Fruit fly (Drosophila melanogaster) whole organism, adult: Measurements from ENCODE around the gene CG13784.

Experiments used
- CG11617 ChIP-seq: fragments of 200-800 bp; sonication (Bioruptor generic); optimal IDR thresholded peaks from 2 replicates; lab custom pipeline; 2017; ENCODE audit warnings: mild to moderate bottlenecking, missing biosample characterization, missing genetic modification reagents, missing genetic modification characterization
- CG12768 ChIP-seq: fragments of 200-800 bp; sonication (Bioruptor generic); optimal IDR thresholded peaks from 2 replicates; lab custom pipeline; 2017; ENCODE audit warnings: missing biosample characterization, missing genetic modification characterization, mild to moderate bottlenecking, moderate library complexity, missing genetic modification reagents
- CG1620 ChIP-seq: fragments of 200-800 bp; sonication (Bioruptor generic); optimal IDR thresholded peaks from 2 replicates; lab custom pipeline; 2016; ENCODE audit warnings: missing biosample characterization, missing genetic modification characterization
- CG33017 ChIP-seq: fragments of 200-800 bp; sonication (Bioruptor generic); optimal IDR thresholded peaks from 2 replicates; lab custom pipeline; 2018; ENCODE audit warnings: missing biosample characterization, mild to moderate bottlenecking, missing genetic modification characterization, moderate library complexity
- CG5204 ChIP-seq: fragments of 200-800 bp; sonication (Bioruptor generic); optimal IDR thresholded peaks from 2 replicates; lab custom pipeline; 2016; ENCODE audit warnings: missing biosample characterization, missing genetic modification characterization
- Clk ChIP-seq: fragments of 200-800 bp; sonication (Bioruptor generic); optimal IDR thresholded peaks from 2 replicates; lab custom pipeline; 2017; ENCODE audit warnings: missing biosample characterization, missing genetic modification characterization
- Crg-1 ChIP-seq: fragments of 200-800 bp; sonication (Bioruptor generic); optimal IDR thresholded peaks from 2 replicates; lab custom pipeline; 2016; ENCODE audit warnings: missing biosample characterization, missing genetic modification characterization
- Hr96 ChIP-seq: fragments of 200-800 bp; sonication (Bioruptor generic); optimal IDR thresholded peaks from 2 replicates; lab custom pipeline; 2016; ENCODE audit warnings: missing biosample characterization, missing genetic modification characterization
- Mnt ChIP-seq: fragments of 200-800 bp; sonication (Bioruptor generic); optimal IDR thresholded peaks from 2 replicates; lab custom pipeline; 2016; ENCODE audit warnings: missing biosample characterization, mild to moderate bottlenecking, missing genetic modification characterization
- cnc ChIP-seq, 2 experiments: fragments of >200 bp; optimal IDR thresholded peaks; 2 replicates each; lab custom pipeline; 2017
- ovo ChIP-seq: fragments of 200-800 bp; sonication (Bioruptor generic); optimal IDR thresholded peaks from 2 replicates; lab custom pipeline; 2016; ENCODE audit warnings: missing biosample characterization, missing genetic modification characterization
- pad ChIP-seq: fragments of 200-800 bp; sonication (Bioruptor generic); optimal IDR thresholded peaks from 3 replicates; lab custom pipeline; 2017; ENCODE audit warnings: missing biosample characterization, missing genetic modification characterization, mild to moderate bottlenecking, moderate library complexity, missing genetic modification reagents
- tj ChIP-seq: fragments of 200-800 bp; sonication (Bioruptor generic); optimal IDR thresholded peaks from 3 replicates; lab custom pipeline; 2017; ENCODE audit warnings: missing biosample characterization, mild to moderate bottlenecking, missing genetic modification characterization, moderate library complexity
- toe ChIP-seq: fragments of 200-800 bp; sonication (Bioruptor generic); optimal IDR thresholded peaks from 2 replicates; lab custom pipeline; 2016; ENCODE audit warnings: missing biosample characterization, missing genetic modification characterization

DNA sequence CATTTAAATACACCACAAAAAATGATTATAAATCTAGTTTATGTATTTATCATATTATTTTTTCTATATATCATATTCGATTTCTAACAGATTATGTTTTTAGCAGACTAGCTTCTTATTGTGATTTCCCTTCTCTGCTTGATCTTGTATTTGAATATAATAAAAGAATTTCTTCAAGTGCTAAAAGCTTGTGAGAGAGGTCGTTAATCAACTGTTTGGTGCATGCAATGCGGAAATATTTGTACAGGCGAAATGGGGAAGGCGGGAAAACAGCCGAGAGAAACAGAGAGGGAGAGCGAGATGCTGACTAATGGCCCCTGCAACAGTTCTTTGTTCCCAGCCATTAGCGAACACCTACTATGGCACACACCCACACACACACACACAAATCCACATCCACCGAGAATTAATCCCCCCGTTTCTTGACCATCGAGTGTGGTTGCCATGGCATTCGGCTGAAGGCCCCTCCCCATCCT, 20.2 kb downstream of the CG13784 start:
- TF ChIP-seq tj (GFP tag; lab: Kevin White, UChicago) (peak; percentile 2), Crg-1 (no peak), Mnt (no peak), Hr96 (GFP tag; lab: Kevin White, UChicago) (no peak), pad (GFP tag; lab: Kevin White, UChicago) (peak; percentile 67), CG1620 (GFP tag; lab: Kevin White, UChicago) (no peak), ovo (no peak), CG5204 (GFP tag; lab: Kevin White, UChicago) (peak; percentile 14), CG11617 (GFP tag; lab: Kevin White, UChicago) (no peak), CG12768 (GFP tag; lab: Kevin White, UChicago) (no peak), toe (no peak), cnc (optimal IDR thresholded peaks at IDR 0.05; lab: Kevin White, UChicago) (no peak), Clk (GFP tag; lab: Kevin White, UChicago) (no peak), CG33017 (tag; lab: Kevin White, UChicago) (no peak)
